Worm (Caenorhabditis elegans) whole organism, early embryonic: ENCODE data around the gene hsp-17.

Experiments
- B0310.2 ChIP-seq: sonication (generic microtip); optimal IDR thresholded peaks from 2 replicates; lab custom pipeline; 2016; ENCODE audit warnings: mild to moderate bottlenecking, missing genetic modification characterization, missing compliant biosample characterization
- F13C5.2 ChIP-seq: sonication (generic microtip); optimal IDR thresholded peaks from 2 replicates; lab custom pipeline; 2017; ENCODE audit warnings: mild to moderate bottlenecking, missing genetic modification characterization, inconsistent platforms, missing compliant biosample characterization
- aly-1 ChIP-seq: sonication (generic microtip); optimal IDR thresholded peaks from 2 replicates; lab custom pipeline; 2016; ENCODE audit warnings: missing genetic modification characterization, missing compliant biosample characterization
- ama-1 ChIP-seq: fragments of 150-350 bp; optimal IDR thresholded peaks from 2 replicates; lab custom pipeline; 2014
- ceh-13 ChIP-seq: fragments of 200-800 bp; sonication (Bioruptor generic); optimal IDR thresholded peaks from 2 replicates; lab custom pipeline; 2018; ENCODE audit warnings: mild to moderate bottlenecking, missing genetic modification characterization, missing compliant biosample characterization
- ceh-36 ChIP-seq: sonication (generic microtip); optimal IDR thresholded peaks from 2 replicates; lab custom pipeline; 2016; ENCODE audit warnings: missing genetic modification characterization, inconsistent platforms, missing compliant biosample characterization
- ets-7 ChIP-seq: sonication (generic microtip); optimal IDR thresholded peaks from 2 replicates; lab custom pipeline; 2016; ENCODE audit warnings: missing genotype, missing genetic modification characterization, missing compliant biosample characterization
- flt-1 ChIP-seq: fragments of 200-800 bp; sonication (Bioruptor generic); IDR thresholded peaks from 2 replicates; pipeline ENCODE4 v1.3.6; 2022; ENCODE audit warnings: missing genetic modification characterization, missing compliant biosample characterization
- hmbx-1 ChIP-seq: sonication (generic microtip); optimal IDR thresholded peaks from 2 replicates; lab custom pipeline; 2016; ENCODE audit warnings: mild to moderate bottlenecking, missing genetic modification characterization, missing compliant biosample characterization
- hmg-4 ChIP-seq: fragments of 200-800 bp; sonication (Bioruptor generic); optimal IDR thresholded peaks from 2 replicates; lab custom pipeline; 2018; ENCODE audit warnings: mild to moderate bottlenecking, missing genetic modification characterization, missing compliant biosample characterization
- hnd-1 ChIP-seq: sonication (generic microtip); optimal IDR thresholded peaks from 2 replicates; lab custom pipeline; 2016; ENCODE audit warnings: missing genetic modification characterization, missing compliant biosample characterization
- pes-1 ChIP-seq: fragments of 200-800 bp; sonication (Bioruptor generic); IDR thresholded peaks from 2 replicates; pipeline ENCODE4 v1.3.6; 2022; ENCODE audit warnings: missing genetic modification reagents, missing genetic modification characterization, missing compliant biosample characterization
- scrt-1 ChIP-seq: fragments of 200-800 bp; sonication (Bioruptor generic); IDR thresholded peaks from 2 replicates; pipeline ENCODE4 v1.3.6; 2022; ENCODE audit warnings: missing genetic modification characterization, missing compliant biosample characterization
- sea-1 ChIP-seq: fragments of 200-800 bp; sonication (Bioruptor generic); conservative IDR thresholded peaks from 2 replicates; pipeline ENCODE4 v1.3.6; 2022; ENCODE audit warnings: missing genetic modification characterization, missing compliant biosample characterization
- tbx-11 ChIP-seq: fragments of 200-800 bp; sonication (Bioruptor generic); IDR thresholded peaks from 2 replicates; pipeline ENCODE4 v1.3.6; 2022; ENCODE audit warnings: missing genetic modification characterization, missing compliant biosample characterization
- tbx-37 ChIP-seq: fragments of 200-800 bp; sonication (Bioruptor generic); conservative IDR thresholded peaks from 2 replicates; pipeline ENCODE4 v1.3.6; 2022; ENCODE audit warnings: missing genetic modification reagents, missing genetic modification characterization, missing compliant biosample characterization
- tra-4 ChIP-seq: sonication (generic microtip); optimal IDR thresholded peaks from 2 replicates; lab custom pipeline; 2017; ENCODE audit warnings: missing genetic modification characterization, missing compliant biosample characterization

hsp-17 gene

ce11 chrV:8379206-8379605 is 6.5 kb downstream of the hsp-17 start, which contains the start of gene F52E1.5:
Gene F52E1.5, plus strand, starts transcription at chrV:8379506.
- TF ChIP-seq scrt-1 (GFP tag; lab: Robert Waterston, UW), result no peak
- TF ChIP-seq hmbx-1 (tag; lab: Kevin White, UChicago), result no peak
- TF ChIP-seq aly-1, result no peak
- no peak for TF ChIP-seq F13C5.2 (tag; lab: Kevin White, UChicago)
- no peak for TF ChIP-seq B0310.2 (tag; lab: Kevin White, UChicago)
- TF ChIP-seq sea-1 (GFP tag; lab: Robert Waterston, UW), result no peak
- no peak for TF ChIP-seq pes-1 (GFP tag; lab: Robert Waterston, UW)
- no peak for TF ChIP-seq ceh-13 (GFP tag; lab: Kevin White, UChicago)
- no peak for TF ChIP-seq flt-1 (GFP tag; lab: Robert Waterston, UW)
- no peak for TF ChIP-seq hnd-1 (tag; lab: Kevin White, UChicago)
- TF ChIP-seq tbx-11 (GFP tag; lab: Robert Waterston, UW), result no peak
- no peak for TF ChIP-seq tra-4 (tag; lab: Kevin White, UChicago)
- TF ChIP-seq tbx-37, result no peak
- no peak for TF ChIP-seq ama-1 (lab: Kevin White, UChicago)
- TF ChIP-seq hmg-4 (GFP tag; lab: Kevin White, UChicago), result no peak
- no peak for TF ChIP-seq ceh-36
- TF ChIP-seq ets-7 (tag; lab: Kevin White, UChicago), result no peak

- TF ChIP-seq pes-1 (GFP tag; lab: Robert Waterston, UW), result no peak
- TF ChIP-seq flt-1 (GFP tag; lab: Robert Waterston, UW), result no peak
- TF ChIP-seq hmbx-1 (tag; lab: Kevin White, UChicago), result no peak
- no peak for TF ChIP-seq B0310.2 (tag; lab: Kevin White, UChicago)
- no peak for TF ChIP-seq ceh-13 (GFP tag; lab: Kevin White, UChicago)
- no peak for TF ChIP-seq ets-7 (tag; lab: Kevin White, UChicago)
- no peak for TF ChIP-seq ama-1 (lab: Kevin White, UChicago)
- TF ChIP-seq tbx-11 (GFP tag; lab: Robert Waterston, UW), result no peak
- no peak for TF ChIP-seq scrt-1 (GFP tag; lab: Robert Waterston, UW)
- no peak for TF ChIP-seq tra-4 (tag; lab: Kevin White, UChicago)
- TF ChIP-seq hnd-1 (tag; lab: Kevin White, UChicago), result no peak
- no peak for TF ChIP-seq tbx-37
- TF ChIP-seq sea-1 (GFP tag; lab: Robert Waterston, UW), result no peak
Observed at ce11 chrV:8375849-8376248, 9.9 kb downstream of the hsp-17 start, which contains the start of gene F38E1.3. Gene F38E1.3, plus strand, starts transcription at chrV:8376149.

- TF ChIP-seq hnd-1 (tag; lab: Kevin White, UChicago) (no peak), B0310.2 (tag; lab: Kevin White, UChicago) (no peak), hmg-4 (GFP tag; lab: Kevin White, UChicago) (no peak), sea-1 (GFP tag; lab: Robert Waterston, UW) (no peak), tbx-11 (GFP tag; lab: Robert Waterston, UW) (no peak)
Observed at ce11 chrV:8375419-8375818, 10.3 kb downstream of the hsp-17 start, which contains the start of gene F38E1.10. Gene F38E1.10, minus strand, starts transcription at chrV:8375519.

ce11 chrV:8370705-8371104 is 15.0 kb downstream of the hsp-17 start, which contains the start of gene gpa-2:
Gene gpa-2, plus strand, starts transcription at chrV:8371005.
- no peak for TF ChIP-seq sea-1 (GFP tag; lab: Robert Waterston, UW)
- TF ChIP-seq tbx-37, result no peak
- TF ChIP-seq ceh-13 (GFP tag; lab: Kevin White, UChicago), result no peak
- no peak for TF ChIP-seq F13C5.2 (tag; lab: Kevin White, UChicago)
- TF ChIP-seq hmbx-1 (tag; lab: Kevin White, UChicago), result no peak
- TF ChIP-seq hnd-1 (tag; lab: Kevin White, UChicago), result no peak
- no peak for TF ChIP-seq flt-1 (GFP tag; lab: Robert Waterston, UW)
- no peak for TF ChIP-seq ets-7 (tag; lab: Kevin White, UChicago)
- TF ChIP-seq hmg-4 (GFP tag; lab: Kevin White, UChicago), result no peak

- TF ChIP-seq sea-1 (GFP tag; lab: Robert Waterston, UW), result no peak
- no peak for TF ChIP-seq tbx-11 (GFP tag; lab: Robert Waterston, UW)
- no peak for TF ChIP-seq B0310.2 (tag; lab: Kevin White, UChicago)
- TF ChIP-seq hmbx-1 (tag; lab: Kevin White, UChicago), result no peak
- TF ChIP-seq hmg-4 (GFP tag; lab: Kevin White, UChicago), result no peak
- TF ChIP-seq ets-7 (tag; lab: Kevin White, UChicago), result no peak
Observed at ce11 chrV:8359792-8360191, 25.9 kb downstream of the hsp-17 start, which contains the start of gene F38E1.6. Gene F38E1.6, plus strand, starts transcription at chrV:8360092.

- TF ChIP-seq hmbx-1 (tag; lab: Kevin White, UChicago) (no peak), ets-7 (tag; lab: Kevin White, UChicago) (no peak), B0310.2 (tag; lab: Kevin White, UChicago) (no peak), tbx-37 (no peak), F13C5.2 (tag; lab: Kevin White, UChicago) (no peak), scrt-1 (GFP tag; lab: Robert Waterston, UW) (no peak), hmg-4 (GFP tag; lab: Kevin White, UChicago) (no peak), aly-1 (no peak), ama-1 (lab: Kevin White, UChicago) (no peak), hnd-1 (tag; lab: Kevin White, UChicago) (no peak)
Observed at ce11 chrV:8359113-8359564, 26.6 kb downstream of the hsp-17 start, which contains the start of gene mpdu-1. Gene mpdu-1, minus strand, starts transcription at chrV:8359163.

ce11 chrV:8358702-8359101 is 27.0 kb downstream of the hsp-17 start:
- TF ChIP-seq tbx-11 (GFP tag; lab: Robert Waterston, UW) (no peak), sea-1 (GFP tag; lab: Robert Waterston, UW) (no peak), tra-4 (tag; lab: Kevin White, UChicago) (no peak), tbx-37 (no peak), scrt-1 (GFP tag; lab: Robert Waterston, UW) (no peak), ceh-13 (GFP tag; lab: Kevin White, UChicago) (no peak), ceh-36 (no peak), ama-1 (lab: Kevin White, UChicago) (no peak), ets-7 (tag; lab: Kevin White, UChicago) (no peak), hmbx-1 (tag; lab: Kevin White, UChicago) (no peak), hnd-1 (tag; lab: Kevin White, UChicago) (no peak), aly-1 (no peak), flt-1 (GFP tag; lab: Robert Waterston, UW) (no peak), F13C5.2 (tag; lab: Kevin White, UChicago) (no peak), pes-1 (GFP tag; lab: Robert Waterston, UW) (no peak), B0310.2 (tag; lab: Kevin White, UChicago) (no peak), hmg-4 (GFP tag; lab: Kevin White, UChicago) (no peak)
